Fruit fly (Drosophila melanogaster): ENCODE measurements around the gene sip1.

Gene sip1

DNA sequence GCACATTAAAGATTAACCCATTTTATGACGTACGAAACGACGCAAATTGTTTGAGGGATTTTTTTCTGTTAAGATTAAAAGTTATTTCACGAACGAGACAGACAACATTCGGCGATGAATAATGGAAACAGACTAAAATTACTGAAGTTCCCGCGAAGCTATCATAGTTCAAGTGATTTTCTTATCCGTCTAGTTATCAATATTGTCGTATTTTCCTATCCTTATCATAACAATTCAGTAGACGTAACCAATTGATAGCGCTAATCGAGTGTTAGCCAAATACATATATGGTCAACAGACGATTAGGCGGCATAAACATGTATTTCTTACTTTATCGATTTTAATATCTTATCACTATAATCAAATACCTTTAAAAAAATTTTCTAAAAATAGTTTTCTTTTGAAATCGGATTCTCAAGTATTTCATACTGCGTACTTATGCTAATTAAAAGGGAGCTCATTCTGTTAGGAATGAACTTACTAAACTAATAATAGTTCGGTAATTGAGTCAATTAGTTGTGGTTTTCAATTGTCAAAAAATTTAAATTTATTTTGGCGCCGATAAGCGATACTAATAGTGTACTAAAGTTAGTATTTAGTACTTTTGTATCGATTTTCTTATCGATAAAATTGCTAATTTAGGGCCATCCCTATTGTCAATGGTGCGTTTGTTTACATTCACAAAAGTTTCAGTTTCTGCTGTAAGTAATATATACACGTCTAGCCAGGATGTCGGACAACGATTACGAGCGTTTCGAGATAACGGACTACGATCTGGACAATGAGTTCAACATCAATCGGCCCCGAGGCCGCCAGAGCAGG is at the start of gene sip1, which contains the start of gene CG11149:
sip1 (plus strand) TSS at position 645 of the 822 bp plus-strand sequence.
CG11149 (minus strand) TSS at position 493 of the 822 bp plus-strand sequence.
- TF ChIP-seq CTCF (optimal IDR thresholded peaks at IDR 0.05) (no peak), CG8478 (optimal IDR thresholded peaks at IDR 0.05) (no peak)

DNA sequence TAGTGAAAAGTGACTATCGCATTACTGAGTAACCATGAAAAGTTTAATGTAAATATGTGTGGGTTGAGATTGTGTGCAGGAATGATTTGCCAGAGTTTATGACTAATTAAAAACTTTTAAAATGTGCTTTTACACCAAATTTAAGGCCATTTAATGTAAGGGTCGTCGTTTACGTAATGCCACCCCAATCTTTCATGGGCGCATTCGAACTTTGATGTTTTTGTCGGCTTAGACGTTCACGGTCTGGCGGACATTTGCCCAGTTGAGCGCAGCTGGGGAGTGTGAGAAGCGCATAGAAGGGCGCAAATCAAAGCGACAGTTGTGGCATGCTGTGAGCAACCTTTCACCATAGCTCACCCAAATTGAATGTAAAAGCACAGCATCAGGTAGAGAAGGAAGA is 42.6 kb upstream of the sip1 start, which contains the start of gene CG12511:
CG12511 (plus strand) TSS at position 301 of the 400 bp plus-strand sequence.
- TF ChIP-seq CTCF (optimal IDR thresholded peaks at IDR 0.05) (no peak), CG8478 (optimal IDR thresholded peaks at IDR 0.05) (no peak)

DNA sequence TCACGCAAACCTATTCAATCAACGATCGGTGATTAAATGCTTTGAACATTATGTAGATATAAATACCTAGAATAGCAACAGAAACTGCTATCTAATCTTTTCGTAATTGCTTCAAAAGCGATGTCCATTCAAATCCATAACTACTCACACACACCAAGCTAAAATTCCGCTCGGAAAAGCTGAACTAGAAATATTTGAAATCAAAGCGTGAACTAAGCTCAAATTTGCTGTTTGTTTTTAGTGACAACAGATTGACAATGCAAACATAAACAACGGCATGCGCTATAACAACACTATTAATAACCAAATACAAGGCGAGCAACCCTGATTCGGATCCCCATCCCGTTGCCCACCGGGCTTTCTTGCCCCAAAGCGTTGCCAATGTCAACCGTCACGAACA is 14.8 kb upstream of the sip1 start, which contains the start of gene CG7236:
CG7236 (plus strand) TSS at position 301 of the 400 bp plus-strand sequence.
- TF ChIP-seq CTCF (optimal IDR thresholded peaks at IDR 0.05) (no peak), CG8478 (optimal IDR thresholded peaks at IDR 0.05) (no peak)

DNA sequence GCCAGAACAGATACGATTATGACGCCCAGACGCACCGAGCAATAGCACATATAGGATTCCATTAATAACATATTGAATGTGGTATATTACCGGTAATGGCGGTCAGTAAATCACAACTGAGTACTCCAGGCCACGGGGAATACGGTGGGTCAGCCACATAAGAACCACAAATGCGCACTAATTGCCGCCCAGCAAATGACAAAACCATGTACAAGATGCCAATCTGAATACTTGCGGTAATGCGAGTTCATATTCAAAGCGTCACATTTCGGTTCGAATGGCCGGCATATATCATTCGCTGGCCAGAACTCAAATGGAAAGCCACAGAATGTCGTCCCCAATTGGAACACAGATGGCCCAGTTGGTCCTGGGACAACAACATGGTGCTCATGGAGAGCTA is 4.3 kb upstream of the sip1 start, which contains the start of the genes CG14007 and CG34011:
CG14007 (minus strand) TSS at position 101 of the 400 bp plus-strand sequence.
CG34011 (plus strand) TSS at position 122 of the 400 bp plus-strand sequence.
- TF ChIP-seq CTCF (optimal IDR thresholded peaks at IDR 0.05) (no peak), CG8478 (optimal IDR thresholded peaks at IDR 0.05) (no peak)

DNA sequence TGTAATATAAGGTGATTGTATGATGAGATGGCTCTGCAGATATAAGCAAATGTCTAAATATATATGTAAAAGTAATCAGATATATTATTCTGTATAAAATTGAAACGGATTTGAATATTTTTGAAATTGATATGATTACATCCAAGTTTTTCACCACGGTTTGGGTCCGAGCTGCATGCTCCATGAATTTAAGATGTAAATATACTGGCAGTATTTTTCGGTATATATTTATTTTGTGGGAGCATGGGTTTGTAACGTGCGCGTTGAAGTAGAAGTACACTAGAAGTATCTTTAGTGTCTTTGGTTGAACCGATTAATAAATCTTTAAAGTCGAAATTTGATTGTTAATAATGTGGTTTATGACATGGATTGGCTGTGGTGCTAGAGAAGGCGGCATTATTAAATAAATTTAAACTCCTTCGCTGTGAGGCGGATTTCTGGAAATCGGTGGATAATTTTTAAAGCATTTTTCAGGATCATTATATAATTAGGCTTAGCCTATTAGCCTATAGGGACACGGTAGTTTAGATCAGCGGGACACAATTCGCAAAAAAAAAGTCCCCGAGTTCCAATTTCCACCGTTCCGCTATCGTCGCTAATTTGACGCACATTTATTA is 3.1 kb downstream of the sip1 start:
- TF ChIP-seq CG8478 (optimal IDR thresholded peaks at IDR 0.05) (no peak), CTCF (optimal IDR thresholded peaks at IDR 0.05) (peak; percentile 32 to 60)

DNA sequence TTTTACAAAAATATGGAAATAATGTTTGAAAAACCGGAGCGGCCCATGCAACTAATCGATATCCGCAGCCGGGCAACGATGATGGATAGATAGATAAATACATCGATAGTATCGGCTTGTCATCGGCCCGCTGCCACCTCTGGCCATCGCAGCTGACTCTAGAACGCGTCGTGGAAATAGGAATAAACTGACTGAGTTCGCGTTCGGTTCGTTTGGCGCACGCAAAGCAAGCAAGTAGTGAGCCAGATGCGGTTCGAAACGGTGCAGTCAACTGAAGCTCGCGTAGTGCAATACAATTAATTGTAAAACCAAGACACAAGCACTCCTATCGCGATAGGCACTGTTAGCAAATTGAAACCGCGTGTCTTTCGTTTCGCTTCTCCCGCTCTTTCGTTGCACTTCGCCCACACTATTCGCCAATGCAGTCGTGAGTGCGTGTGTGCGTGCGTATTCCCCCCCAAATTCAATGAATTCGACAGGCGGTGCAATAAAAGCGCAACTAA is 3.7 kb downstream of the sip1 start, which contains the start of gene CG11030:
CG11030 (plus strand) TSS at position 136 of the 503 bp plus-strand sequence.
- TF ChIP-seq CG8478 (optimal IDR thresholded peaks at IDR 0.05) (no peak), CTCF (optimal IDR thresholded peaks at IDR 0.05) (peak; percentile 13 to 30)

DNA sequence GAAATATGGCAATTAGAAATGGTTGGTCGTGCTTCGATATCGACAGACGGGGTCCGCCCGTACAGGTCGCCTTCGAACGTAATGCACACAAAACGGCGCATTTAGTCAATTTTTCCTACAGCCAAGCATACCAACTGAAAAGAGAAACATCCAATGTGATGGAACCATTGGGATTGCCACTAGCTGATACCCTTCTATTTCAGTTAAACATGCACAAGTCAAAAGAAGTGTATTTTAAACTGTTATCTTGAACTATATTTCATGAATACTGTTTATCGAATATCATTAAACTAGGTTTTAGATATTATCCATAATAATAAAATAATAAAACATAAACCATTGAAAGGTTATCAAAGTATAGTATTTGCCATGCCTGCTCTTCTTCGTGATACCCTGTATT is 5.2 kb downstream of the sip1 start:
- TF ChIP-seq CTCF (optimal IDR thresholded peaks at IDR 0.05): no peak
- TF ChIP-seq CG8478 (optimal IDR thresholded peaks at IDR 0.05): no peak

DNA sequence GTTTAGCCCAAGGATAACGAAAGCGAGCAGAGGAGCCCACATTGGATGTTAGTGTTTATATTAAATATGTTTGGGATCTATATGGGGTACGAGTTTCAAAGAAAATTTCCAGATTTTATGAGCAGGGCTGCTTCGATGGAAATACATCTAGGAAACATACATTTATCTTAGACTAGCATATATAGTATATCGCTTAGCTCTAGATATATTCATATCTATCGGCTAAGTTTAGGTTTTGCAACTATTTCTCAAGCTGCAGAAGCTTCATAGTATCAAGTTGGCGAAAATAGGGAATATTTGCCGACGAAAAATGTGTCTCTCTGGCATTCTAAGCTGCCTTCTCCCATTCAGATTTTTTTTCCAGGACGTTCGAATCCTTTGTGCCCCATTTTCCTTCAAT is 7.9 kb downstream of the sip1 start, which contains the start of gene CG14006:
CG14006 (minus strand) TSS at position 101 of the 400 bp plus-strand sequence.
- no peak for TF ChIP-seq CG8478 (optimal IDR thresholded peaks at IDR 0.05)
- TF ChIP-seq CTCF (optimal IDR thresholded peaks at IDR 0.05): no peak

DNA sequence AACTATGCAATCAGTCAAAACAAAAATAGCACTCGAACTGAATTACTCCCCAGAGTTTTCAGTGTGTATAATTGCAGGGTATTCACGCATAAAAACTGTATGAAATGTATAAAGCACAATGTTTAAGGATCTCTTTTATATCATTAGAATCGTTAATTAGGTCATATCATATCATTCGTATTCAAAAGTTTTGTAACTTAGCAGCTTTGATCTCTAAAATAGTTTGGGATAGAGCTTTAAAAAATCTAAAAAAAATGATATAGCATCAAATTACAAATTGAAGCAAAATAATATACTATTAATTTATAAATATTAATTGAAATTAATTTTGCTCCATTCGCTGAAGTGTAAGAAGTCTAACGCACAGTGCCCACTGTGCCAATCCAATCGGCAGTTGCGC is 9.6 kb downstream of the sip1 start:
- TF ChIP-seq CTCF (optimal IDR thresholded peaks at IDR 0.05) (no peak), CG8478 (optimal IDR thresholded peaks at IDR 0.05) (no peak)

DNA sequence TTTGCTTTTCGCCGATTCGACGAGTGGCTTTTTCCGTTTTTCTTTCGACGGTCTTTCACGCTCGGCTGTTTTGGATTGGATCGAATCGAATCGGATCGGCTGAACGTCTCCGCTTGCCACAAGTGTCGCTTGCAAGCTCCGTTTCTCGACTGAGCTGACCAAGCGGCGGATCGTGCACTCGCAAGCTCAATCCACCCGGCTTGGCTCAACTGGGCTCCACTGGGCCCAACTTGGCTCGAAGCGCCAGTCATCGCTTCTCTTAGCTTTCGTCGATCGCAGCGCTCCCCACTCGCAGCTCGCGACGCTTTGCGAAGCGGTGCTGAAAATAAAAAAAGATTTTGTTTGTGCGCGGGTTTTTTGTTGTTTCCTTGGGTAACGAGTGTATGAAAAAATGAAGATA is 19.9 kb downstream of the sip1 start:
- TF ChIP-seq CG8478 (optimal IDR thresholded peaks at IDR 0.05): no peak
- TF ChIP-seq CTCF (optimal IDR thresholded peaks at IDR 0.05): no peak

DNA sequence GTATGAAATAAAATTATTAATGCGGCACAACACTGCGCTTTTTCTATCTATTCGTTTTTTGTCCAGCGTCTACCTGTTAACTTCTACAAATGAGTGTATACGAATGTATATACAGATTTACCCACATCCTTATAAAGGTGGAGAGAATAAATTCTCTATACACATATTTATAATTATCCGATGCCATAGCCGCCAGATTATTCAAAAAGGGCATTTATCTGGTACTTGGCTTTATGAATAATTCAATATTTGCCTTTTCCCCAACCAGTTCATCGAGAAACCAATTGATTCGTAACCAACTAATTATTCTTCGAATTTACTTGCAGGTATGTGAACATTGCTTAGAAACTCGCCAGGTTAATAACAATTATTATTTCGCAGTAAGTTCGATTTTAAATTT is 20.3 kb downstream of the sip1 start, which contains the start of gene CG11147:
CG11147 (minus strand) TSS at position 101 of the 400 bp plus-strand sequence.
- TF ChIP-seq CG8478 (optimal IDR thresholded peaks at IDR 0.05) (no peak), CTCF (optimal IDR thresholded peaks at IDR 0.05) (no peak)

DNA sequence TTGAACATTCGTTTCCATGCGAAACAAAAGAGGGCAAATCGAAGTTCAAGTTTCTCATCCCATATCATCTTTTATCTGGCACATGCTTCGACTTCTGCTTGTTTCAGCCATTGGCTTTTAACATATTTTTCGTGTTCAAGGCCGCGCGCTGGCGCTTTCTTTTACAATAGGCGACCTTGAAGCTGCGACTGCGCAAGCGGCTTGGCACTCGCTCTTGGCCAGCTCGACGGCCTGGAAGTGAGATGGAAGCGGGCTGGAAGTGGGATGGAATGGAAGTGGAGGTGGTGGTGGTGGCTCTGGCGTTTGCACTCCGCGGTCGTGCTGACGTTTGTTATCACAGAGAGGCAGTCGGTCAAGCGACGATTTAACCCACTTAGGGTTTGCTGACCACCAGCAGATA is 21.6 kb downstream of the sip1 start:
- TF ChIP-seq CG8478 (optimal IDR thresholded peaks at IDR 0.05) (no peak), CTCF (optimal IDR thresholded peaks at IDR 0.05) (no peak)

DNA sequence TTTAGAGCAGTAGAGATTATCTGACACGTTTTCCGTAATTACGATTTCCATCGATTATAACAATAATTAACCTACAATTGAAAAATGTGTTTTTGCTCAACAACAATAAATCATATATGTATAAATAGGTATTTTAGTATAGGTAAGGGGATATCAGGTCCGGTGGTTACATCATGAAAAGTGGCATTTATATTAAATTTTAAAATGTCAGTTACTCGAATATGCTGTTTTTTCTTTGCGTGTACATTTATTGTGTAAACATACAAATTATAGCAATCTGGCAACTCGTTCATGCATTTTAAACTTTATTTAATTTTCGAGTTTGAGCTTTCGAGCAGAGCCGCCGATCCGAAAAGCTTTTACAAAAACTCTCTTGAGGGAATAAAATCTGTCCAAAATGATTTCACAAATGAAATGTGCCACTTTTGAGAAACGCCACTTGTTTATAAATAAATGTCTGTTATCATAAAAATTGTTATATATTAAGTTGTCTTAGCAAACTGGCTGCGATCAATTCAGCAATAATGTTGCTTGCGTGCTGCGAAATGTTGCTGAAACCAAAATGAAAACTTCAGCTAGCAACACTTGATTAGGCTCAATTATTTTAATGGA is 22.8 kb downstream of the sip1 start:
- TF ChIP-seq CTCF (optimal IDR thresholded peaks at IDR 0.05): no peak
- TF ChIP-seq CG8478 (optimal IDR thresholded peaks at IDR 0.05): no peak

DNA sequence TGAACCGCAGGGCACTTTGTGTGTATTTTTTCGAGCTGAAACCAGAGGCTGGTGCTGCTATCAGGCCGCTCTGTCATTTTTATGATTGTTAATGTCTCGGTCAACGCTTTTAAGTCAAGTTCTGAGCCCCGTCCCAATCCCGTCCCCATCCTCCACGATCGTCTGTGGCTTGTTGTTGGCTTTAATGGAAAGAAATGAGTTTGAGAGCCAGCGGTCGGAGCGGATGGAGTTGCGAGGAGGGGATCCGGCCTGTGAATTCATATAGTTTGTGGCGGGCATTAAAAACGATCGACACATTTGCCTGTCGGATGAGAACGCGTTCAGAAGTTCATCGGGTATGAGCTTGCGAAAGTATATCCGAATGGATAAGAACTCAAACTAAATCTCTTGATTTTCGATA is 25.0 kb downstream of the sip1 start, which contains the start of gene CG11029:
CG11029 (plus strand) TSS at position 301 of the 400 bp plus-strand sequence.
- TF ChIP-seq CG8478 (optimal IDR thresholded peaks at IDR 0.05): no peak
- TF ChIP-seq CTCF (optimal IDR thresholded peaks at IDR 0.05): no peak

DNA sequence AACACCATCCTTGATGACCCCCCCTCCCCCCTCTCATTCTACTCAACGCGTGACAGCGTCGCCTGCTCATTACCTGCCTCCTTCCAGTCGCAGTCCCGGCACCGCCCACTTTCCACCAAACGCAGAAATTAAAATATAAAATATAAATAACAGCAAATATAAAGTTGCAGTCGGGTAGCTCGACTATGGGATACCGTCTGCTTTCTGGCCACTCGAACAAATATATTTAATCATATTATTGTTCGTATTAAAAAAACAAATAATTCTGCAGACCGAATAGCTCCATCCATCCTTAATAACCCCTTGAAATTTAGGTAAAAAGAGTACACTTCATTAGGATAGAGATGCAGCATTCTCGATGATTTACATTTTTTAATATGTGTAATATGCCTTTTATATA is 27.3 kb downstream of the sip1 start:
- no peak for TF ChIP-seq CG8478 (optimal IDR thresholded peaks at IDR 0.05)
- no peak for TF ChIP-seq CTCF (optimal IDR thresholded peaks at IDR 0.05)
